Worm (Caenorhabditis elegans) whole organism, mixed stage, embryonic: ENCODE results near the gene F26C11.4.

ENCODE experiments used
- M03D4.4 ChIP-seq: sonication (generic microtip); optimal IDR thresholded peaks from 2 replicates; lab custom pipeline; 2017; ENCODE audit warnings: mild to moderate bottlenecking, missing genetic modification characterization, missing compliant biosample characterization
- bed-3 ChIP-seq: fragments of 200-800 bp; sonication (Bioruptor generic); optimal IDR thresholded peaks from 3 replicates; lab custom pipeline; 2018; ENCODE audit warnings: mild to moderate bottlenecking, missing genetic modification characterization, moderate library complexity, missing compliant biosample characterization
- blmp-1 ChIP-seq: fragments of 150-350 bp; optimal IDR thresholded peaks from 2 replicates; lab custom pipeline; 2014; ENCODE audit warnings: missing biosample characterization, missing genetic modification characterization
- ceh-43 ChIP-seq: fragments of 200-800 bp; sonication (Bioruptor generic); optimal IDR thresholded peaks from 2 replicates; lab custom pipeline; 2018; ENCODE audit warnings: mild to moderate bottlenecking, missing genetic modification characterization, moderate library complexity, missing compliant biosample characterization
- ceh-83 ChIP-seq: fragments of 200-800 bp; sonication (Bioruptor generic); optimal IDR thresholded peaks from 2 replicates; lab custom pipeline; 2018; ENCODE audit warnings: mild to moderate bottlenecking, missing genetic modification characterization, missing compliant biosample characterization
- ces-1 ChIP-seq: fragments of 150-350 bp; optimal IDR thresholded peaks from 2 replicates; lab custom pipeline; 2014; ENCODE audit warnings: missing biosample characterization, missing genetic modification reagents, missing genetic modification characterization
- cnd-1 ChIP-seq: fragments of 200-800 bp; sonication (Bioruptor generic); optimal IDR thresholded peaks from 2 replicates; lab custom pipeline; 2018; ENCODE audit warnings: mild to moderate bottlenecking, missing genetic modification characterization, missing compliant biosample characterization
- drap-1 ChIP-seq: fragments of 200-800 bp; sonication (Bioruptor generic); optimal IDR thresholded peaks from 3 replicates; lab custom pipeline; 2018; ENCODE audit warnings: mild to moderate bottlenecking, missing genetic modification characterization, missing compliant biosample characterization
- elt-1 ChIP-seq: sonication (generic microtip); optimal IDR thresholded peaks from 2 replicates; lab custom pipeline; 2017; ENCODE audit warnings: missing genetic modification characterization, mild to moderate bottlenecking, missing compliant biosample characterization, antibody characterized with exemption, moderate library complexity, borderline replicate concordance; ENCODE audit not compliant: insufficient read depth
- elt-3 ChIP-seq: fragments of 150-350 bp; optimal IDR thresholded peaks from 2 replicates; lab custom pipeline; 2014; ENCODE audit warnings: missing biosample characterization, missing genetic modification characterization
- ham-2 ChIP-seq: fragments of 200-800 bp; sonication (Bioruptor generic); optimal IDR thresholded peaks from 2 replicates; lab custom pipeline; 2018; ENCODE audit warnings: mild to moderate bottlenecking, missing genetic modification characterization, missing compliant biosample characterization
- lin-13 ChIP-seq: fragments of 150-350 bp; optimal IDR thresholded peaks from 2 replicates; lab custom pipeline; 2014; ENCODE audit warnings: missing biosample characterization, missing genetic modification characterization
- lin-32 ChIP-seq: fragments of 200-800 bp; sonication (Bioruptor generic); optimal IDR thresholded peaks from 2 replicates; lab custom pipeline; 2018; ENCODE audit warnings: mild to moderate bottlenecking, missing genetic modification characterization, missing compliant biosample characterization
- lsy-2 ChIP-seq: fragments of 150-350 bp; optimal IDR thresholded peaks from 2 replicates; lab custom pipeline; 2014; ENCODE audit warnings: missing biosample characterization, missing genetic modification characterization
- mab-5 ChIP-seq: fragments of 150-350 bp; optimal IDR thresholded peaks from 2 replicates; lab custom pipeline; 2014; ENCODE audit warnings: missing biosample characterization, missing genetic modification characterization
- mep-1 ChIP-seq: fragments of 150-350 bp; optimal IDR thresholded peaks from 2 replicates; lab custom pipeline; 2017; ENCODE audit warnings: missing biosample characterization, missing genetic modification reagents, missing genetic modification characterization, inconsistent platforms
- nhr-12 ChIP-seq: fragments of 150-350 bp; optimal IDR thresholded peaks from 2 replicates; lab custom pipeline; 2014; ENCODE audit warnings: missing biosample characterization, missing genetic modification characterization
- nhr-2 ChIP-seq: fragments of 150-350 bp; optimal IDR thresholded peaks from 2 replicates; lab custom pipeline; 2014; ENCODE audit warnings: missing biosample characterization, missing genetic modification characterization
- nhr-237 ChIP-seq: fragments of 150-350 bp; optimal IDR thresholded peaks from 2 replicates; lab custom pipeline; 2014; ENCODE audit warnings: missing biosample characterization, missing genetic modification characterization
- nhr-28 ChIP-seq: fragments of 150-350 bp; optimal IDR thresholded peaks from 2 replicates; lab custom pipeline; 2014; ENCODE audit warnings: missing biosample characterization, missing genetic modification characterization
- nhr-76 ChIP-seq: sonication (generic microtip); optimal IDR thresholded peaks from 2 replicates; lab custom pipeline; 2017; ENCODE audit warnings: missing biosample characterization, missing genetic modification characterization
- pha-4 ChIP-seq: fragments of 150-350 bp; optimal IDR thresholded peaks from 2 replicates; lab custom pipeline; 2018; ENCODE audit warnings: missing biosample characterization, missing genetic modification reagents, missing genetic modification characterization
- sem-2 ChIP-seq: fragments of 200-800 bp; sonication (Bioruptor generic); optimal IDR thresholded peaks from 2 replicates; lab custom pipeline; 2018; ENCODE audit warnings: mild to moderate bottlenecking, missing genetic modification characterization, missing compliant biosample characterization
- snpc-4 ChIP-seq: fragments of 150-350 bp; optimal IDR thresholded peaks from 2 replicates; lab custom pipeline; 2014; ENCODE audit warnings: missing biosample characterization, missing genetic modification characterization
- sptf-1 ChIP-seq: sonication (generic microtip); optimal IDR thresholded peaks from 2 replicates; lab custom pipeline; 2017; ENCODE audit warnings: mild to moderate bottlenecking, missing genetic modification characterization, moderate library complexity, missing compliant biosample characterization
- tbx-8 ChIP-seq: fragments of 200-800 bp; sonication (Bioruptor generic); optimal IDR thresholded peaks from 2 replicates; lab custom pipeline; 2018; ENCODE audit warnings: mild to moderate bottlenecking, missing genetic modification characterization, moderate library complexity, missing compliant biosample characterization
- unc-120 ChIP-seq: sonication (generic microtip); optimal IDR thresholded peaks from 2 replicates; lab custom pipeline; 2017; ENCODE audit warnings: missing genetic modification characterization, missing compliant biosample characterization; ENCODE audit not compliant: poor library complexity, severe bottlenecking
- zip-8 ChIP-seq: fragments of 150-350 bp; optimal IDR thresholded peaks from 2 replicates; lab custom pipeline; 2014; ENCODE audit warnings: missing biosample characterization, missing genetic modification characterization
- ztf-11 ChIP-seq: fragments of 150-350 bp; optimal IDR thresholded peaks from 2 replicates; lab custom pipeline; 2014; ENCODE audit warnings: missing biosample characterization, missing genetic modification characterization

The F26C11.4 gene

ce11 chrII:9933947-9934383, 17.9 kb upstream of the F26C11.4 start:
- TF ChIP-seq ztf-11 (tag; lab: Kevin White, UChicago) = no peak
- TF ChIP-seq sem-2 (GFP tag; lab: Kevin White, UChicago) = no peak
- no peak for TF ChIP-seq blmp-1 (tag; lab: Kevin White, UChicago)
- no peak for TF ChIP-seq ces-1 (GFP tag; lab: Kevin White, UChicago)
- TF ChIP-seq drap-1 = no peak
- no peak for TF ChIP-seq mab-5 (tag; lab: Kevin White, UChicago)
- TF ChIP-seq snpc-4 = no peak
- no peak for TF ChIP-seq nhr-12 (tag; lab: Kevin White, UChicago)
- no peak for TF ChIP-seq elt-3 (tag; lab: Kevin White, UChicago)
- TF ChIP-seq nhr-237 (tag; lab: Kevin White, UChicago) = no peak
- TF ChIP-seq nhr-76 (tag; lab: Kevin White, UChicago) = no peak
- no peak for TF ChIP-seq lin-13
- TF ChIP-seq elt-1 = no peak
- no peak for TF ChIP-seq cnd-1
- TF ChIP-seq unc-120 (tag; lab: Kevin White, UChicago) = no peak
- no peak for TF ChIP-seq bed-3 (GFP tag; lab: Kevin White, UChicago)
- TF ChIP-seq tbx-8 (GFP tag; lab: Kevin White, UChicago) = no peak

DNA sequence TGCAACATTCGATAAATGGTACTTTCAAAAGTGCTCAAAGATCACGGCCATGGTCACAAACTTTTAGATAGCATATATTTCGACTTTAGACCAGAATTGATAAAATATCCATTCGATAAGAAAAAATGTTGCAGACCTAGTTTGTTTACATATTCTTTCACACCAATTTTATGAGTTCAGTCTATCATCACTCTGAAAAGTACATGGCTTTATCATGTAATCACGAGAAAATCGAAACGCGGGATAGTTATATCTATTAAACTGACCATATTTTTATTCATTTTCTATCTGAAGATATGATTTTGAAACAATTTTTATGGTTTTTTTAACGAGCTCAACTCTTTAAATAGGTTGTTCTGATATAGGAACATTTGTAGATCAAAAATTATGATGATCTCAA, 15.4 kb upstream of the F26C11.4 start, which contains the start of gene pho-11:
pho-11 (plus strand) TSS at position 374 of the 400 bp plus-strand sequence.
- TF ChIP-seq nhr-2 (tag; lab: Kevin White, UChicago) = no peak
- TF ChIP-seq lsy-2 = no peak
- no peak for TF ChIP-seq bed-3 (GFP tag; lab: Kevin White, UChicago)
- TF ChIP-seq lin-32 (GFP tag; lab: Kevin White, UChicago) = no peak
- no peak for TF ChIP-seq ham-2 (GFP tag; lab: Kevin White, UChicago)
- TF ChIP-seq nhr-76 (tag; lab: Kevin White, UChicago) = no peak
- no peak for TF ChIP-seq M03D4.4 (tag; lab: Kevin White, UChicago)
- no peak for TF ChIP-seq cnd-1
- TF ChIP-seq pha-4 (tag; lab: Kevin White, UChicago) = no peak
- TF ChIP-seq ceh-83 (GFP tag; lab: Kevin White, UChicago) = no peak

DNA sequence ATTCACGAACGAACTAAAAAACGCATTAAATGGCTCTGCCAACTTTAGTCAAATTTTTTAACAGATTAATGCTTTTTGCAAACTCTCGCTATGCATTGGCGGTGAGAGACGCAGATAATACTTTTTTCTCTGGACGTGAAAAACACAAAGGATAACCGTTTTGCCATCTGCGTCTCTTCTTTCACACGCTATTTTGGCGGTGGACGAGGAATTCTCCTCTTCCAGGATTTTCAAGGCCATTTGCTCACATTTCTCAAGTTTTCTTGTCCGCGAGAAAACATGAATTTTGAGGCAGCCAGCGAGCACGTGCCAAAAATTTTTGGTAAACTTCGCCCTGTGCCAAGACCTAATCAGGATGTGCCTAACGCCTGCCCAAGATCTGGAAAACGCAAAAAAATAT, 14.9 kb upstream of the F26C11.4 start:
- no peak for TF ChIP-seq zip-8
- no peak for TF ChIP-seq drap-1
- TF ChIP-seq nhr-76 (tag; lab: Kevin White, UChicago) = no peak
- TF ChIP-seq nhr-12 (tag; lab: Kevin White, UChicago) = no peak

- TF ChIP-seq mep-1 (tag; lab: Kevin White, UChicago) = no peak
- TF ChIP-seq lin-32 (GFP tag; lab: Kevin White, UChicago) = no peak
- TF ChIP-seq lsy-2 = no peak
- TF ChIP-seq zip-8 = no peak
- TF ChIP-seq cnd-1 = no peak
- no peak for TF ChIP-seq unc-120 (tag; lab: Kevin White, UChicago)
- TF ChIP-seq sem-2 (GFP tag; lab: Kevin White, UChicago) = no peak
- no peak for TF ChIP-seq nhr-12 (tag; lab: Kevin White, UChicago)
- TF ChIP-seq lin-13 = no peak
Measured at ce11 chrII:9928470-9928869, 12.4 kb upstream of the F26C11.4 start.

- TF ChIP-seq nhr-28 (tag; lab: Kevin White, UChicago) (no peak), nhr-76 (tag; lab: Kevin White, UChicago) (no peak), M03D4.4 (tag; lab: Kevin White, UChicago) (no peak), ztf-11 (tag; lab: Kevin White, UChicago) (no peak), pha-4 (tag; lab: Kevin White, UChicago) (no peak), lin-32 (GFP tag; lab: Kevin White, UChicago) (no peak), sptf-1 (no peak), cnd-1 (no peak), mab-5 (tag; lab: Kevin White, UChicago) (no peak), nhr-12 (tag; lab: Kevin White, UChicago) (no peak), ceh-43 (GFP tag; lab: Kevin White, UChicago) (no peak), drap-1 (no peak), snpc-4 (no peak), mep-1 (tag; lab: Kevin White, UChicago) (no peak), ces-1 (GFP tag; lab: Kevin White, UChicago) (no peak), zip-8 (no peak)
- TF ChIP-seq, all 35 proteins: peak for 0
Measured at ce11 chrII:9921622-9922269, 5.7 kb upstream of the F26C11.4 start, which contains the start of gene C05C10.2. Gene C05C10.2, plus strand, starts transcription at chrII:9922219.
